Worm (Caenorhabditis elegans) whole organism, L4 larva: ENCODE data around the gene ZK370.6.

ENCODE experiments used
- F37D6.2 ChIP-seq: sonication (generic microtip); optimal IDR thresholded peaks from 2 replicates; lab custom pipeline; 2016; ENCODE audit warnings: mild to moderate bottlenecking, missing genetic modification characterization, missing compliant biosample characterization
- ama-1 ChIP-seq: fragments of 150-350 bp; optimal IDR thresholded peaks from 2 replicates; lab custom pipeline; 2014; ENCODE audit warnings: inconsistent platforms, mixed read lengths
- ceh-32 ChIP-seq: sonication (generic microtip); optimal IDR thresholded peaks from 2 replicates; lab custom pipeline; 2016; ENCODE audit warnings: mild to moderate bottlenecking, missing genetic modification characterization, missing compliant biosample characterization; ENCODE audit not compliant: poor library complexity
- daf-12 ChIP-seq: fragments of 150-350 bp; optimal IDR thresholded peaks from 2 replicates; lab custom pipeline; 2014; ENCODE audit warnings: missing biosample characterization, missing genetic modification reagents, missing genetic modification characterization
- fos-1 ChIP-seq: fragments of 150-350 bp; optimal IDR thresholded peaks from 2 replicates; lab custom pipeline; 2014; ENCODE audit warnings: missing biosample characterization, missing genetic modification characterization
- lsy-2 ChIP-seq, 2 experiments: fragments of 150-350 bp in 1 of 2; sonication (generic microtip) in 1 of 2; optimal IDR thresholded peaks; 2 replicates each; lab custom pipeline; 2014 to 2017; ENCODE audit warnings: missing biosample characterization in 2 of 2, missing genetic modification characterization in 2 of 2
- nhr-11 ChIP-seq: fragments of 150-350 bp; optimal IDR thresholded peaks from 2 replicates; lab custom pipeline; 2014; ENCODE audit warnings: missing biosample characterization, missing genetic modification characterization
- nhr-237 ChIP-seq: sonication (generic microtip); optimal IDR thresholded peaks from 2 replicates; lab custom pipeline; 2017; ENCODE audit warnings: missing biosample characterization, missing genetic modification characterization
- nhr-42 ChIP-seq: fragments of 200-800 bp; sonication (Bioruptor generic); IDR thresholded peaks from 2 replicates; pipeline ENCODE4 v1.3.6; 2022; ENCODE audit warnings: missing genetic modification characterization, missing compliant biosample characterization
- nhr-6 ChIP-seq: fragments of 150-350 bp; optimal IDR thresholded peaks from 2 replicates; lab custom pipeline; 2014; ENCODE audit warnings: missing biosample characterization, missing genetic modification characterization
- pha-4 ChIP-seq, 2 experiments: fragments of 150-350 bp in 1 of 2; fragments of 200-800 bp in 1 of 2; sonication (Bioruptor generic) in 1 of 2; IDR thresholded peaks in 1 of 2; optimal IDR thresholded peaks in 1 of 2; 2 replicates each; pipeline versions ENCODE4 v1.3.6 to Lab custom; 2014 to 2022; ENCODE audit warnings: missing genetic modification characterization in 2 of 2, missing genetic modification reagents in 2 of 2, missing biosample characterization in 1 of 2, missing compliant biosample characterization in 1 of 2
- skn-1 ChIP-seq: fragments of 150-350 bp; optimal IDR thresholded peaks from 2 replicates; lab custom pipeline; 2014; ENCODE audit warnings: missing biosample characterization, missing genetic modification characterization
- unc-39 ChIP-seq: sonication (generic microtip); optimal IDR thresholded peaks from 2 replicates; lab custom pipeline; 2017; ENCODE audit warnings: missing biosample characterization, missing genetic modification characterization

- TF ChIP-seq nhr-6 (tag; lab: Kevin White, UChicago): no peak
- TF ChIP-seq fos-1 (tag; lab: Kevin White, UChicago): no peak
- TF ChIP-seq daf-12: no peak
- TF ChIP-seq nhr-11 (tag; lab: Kevin White, UChicago): no peak
- no peak for TF ChIP-seq lsy-2 (tag; optimal IDR thresholded peaks at IDR 0.05; lab: Kevin White, UChicago)
- TF ChIP-seq ceh-32 (tag; lab: Kevin White, UChicago): no peak
- TF ChIP-seq nhr-42 (GFP tag; lab: Robert Waterston, UW): no peak
- TF ChIP-seq F37D6.2 (tag; lab: Kevin White, UChicago): no peak
- no peak for TF ChIP-seq unc-39 (tag; lab: Kevin White, UChicago)
- no peak for TF ChIP-seq skn-1 (tag; lab: Kevin White, UChicago)
- no peak for TF ChIP-seq pha-4 (GFP tag; IDR thresholded peaks at IDR 0.05; lab: Robert Waterston, UW)
- no peak for TF ChIP-seq pha-4 (tag; optimal IDR thresholded peaks at IDR 0.05; lab: Kevin White, UChicago)
- no peak for TF ChIP-seq ama-1 (lab: Kevin White, UChicago)
- no peak for TF ChIP-seq nhr-237 (tag; lab: Kevin White, UChicago)
Observed at ce11 chrIII:8765030-8765429, 21.4 kb upstream of the ZK370.6 start.
